Fruit fly (Drosophila melanogaster) whole organism, embryonic: ENCODE measurements around the gene sno.

Experiments
- Ada2b ChIP-seq: fragments of 200-800 bp; sonication (Bioruptor generic); IDR thresholded peaks from 2 replicates; pipeline ENCODE4 v1.3.6; 2022; ENCODE audit warnings: missing biosample characterization, missing genetic modification characterization
- Adf1 ChIP-seq: fragments of 200-800 bp; sonication (Bioruptor generic); IDR thresholded peaks from 2 replicates; pipeline ENCODE4 v1.3.6; 2022; ENCODE audit warnings: missing biosample characterization, missing genetic modification characterization
- Antp ChIP-seq: fragments of 200-800 bp; sonication (Bioruptor generic); optimal IDR thresholded peaks from 3 replicates; lab custom pipeline; 2016; ENCODE audit warnings: missing biosample characterization, missing genetic modification characterization
- CG10147 ChIP-seq: fragments of 200-800 bp; sonication (Bioruptor generic); optimal IDR thresholded peaks from 2 replicates; lab custom pipeline; 2019; ENCODE audit warnings: missing biosample characterization, mild to moderate bottlenecking, missing genetic modification characterization, moderate library complexity
- CG11247 ChIP-seq: fragments of 200-800 bp; sonication (Bioruptor generic); IDR thresholded peaks from 2 replicates; pipeline ENCODE4 v1.3.6; 2022; ENCODE audit warnings: missing biosample characterization, missing genetic modification characterization
- CG14014 ChIP-seq: fragments of 200-800 bp; sonication (Bioruptor generic); IDR thresholded peaks from 2 replicates; pipeline ENCODE4 v1.3.6; 2022; ENCODE audit warnings: missing biosample characterization, missing genetic modification characterization
- CG15479 ChIP-seq: fragments of 200-800 bp; sonication (Bioruptor generic); optimal IDR thresholded peaks from 3 replicates; lab custom pipeline; 2019; ENCODE audit warnings: missing biosample characterization, mild to moderate bottlenecking, missing genetic modification characterization, moderate library complexity
- CG15514 ChIP-seq: fragments of 200-800 bp; sonication (Bioruptor generic); optimal IDR thresholded peaks from 3 replicates; lab custom pipeline; 2017; ENCODE audit warnings: missing biosample characterization, missing genetic modification characterization, mild to moderate bottlenecking, moderate library complexity, missing genetic modification reagents
- CG16863 ChIP-seq: fragments of 200-800 bp; sonication (Bioruptor generic); optimal IDR thresholded peaks from 3 replicates; lab custom pipeline; 2016; ENCODE audit warnings: missing biosample characterization, missing genetic modification characterization
- CG18011 ChIP-seq: fragments of 200-800 bp; sonication (Bioruptor generic); optimal IDR thresholded peaks from 2 replicates; lab custom pipeline; 2017; ENCODE audit warnings: missing biosample characterization, missing genetic modification characterization, mild to moderate bottlenecking, moderate library complexity, missing genotype
- CG2678 ChIP-seq: fragments of 200-800 bp; sonication (Bioruptor generic); optimal IDR thresholded peaks from 3 replicates; lab custom pipeline; 2019; ENCODE audit warnings: missing biosample characterization, mild to moderate bottlenecking, missing genetic modification characterization, moderate library complexity
- CG3847 ChIP-seq: fragments of 200-800 bp; sonication (Bioruptor generic); IDR thresholded peaks from 2 replicates; pipeline ENCODE4 v1.3.6; 2022; ENCODE audit warnings: missing biosample characterization, missing genetic modification characterization
- CG4360 ChIP-seq: fragments of 200-800 bp; sonication (Bioruptor generic); IDR thresholded peaks from 2 replicates; pipeline ENCODE4 v1.3.6; 2022; ENCODE audit warnings: missing biosample characterization, missing genetic modification characterization
- CG8388 ChIP-seq: fragments of 200-800 bp; sonication (Bioruptor generic); optimal IDR thresholded peaks from 2 replicates; lab custom pipeline; 2019; ENCODE audit warnings: missing biosample characterization, mild to moderate bottlenecking, missing genetic modification characterization, moderate library complexity
- Chrac-16 ChIP-seq: fragments of 200-800 bp; sonication (Bioruptor generic); optimal IDR thresholded peaks from 3 replicates; lab custom pipeline; 2016; ENCODE audit warnings: missing biosample characterization, missing genetic modification characterization
- Dfd ChIP-seq, 2 experiments: fragments of >200 bp; optimal IDR thresholded peaks; 2 replicates each; lab custom pipeline; 2017; ENCODE audit warnings: missing biosample characterization in 2 of 2, missing genetic modification characterization in 2 of 2
- Dip3 ChIP-seq: fragments of 200-800 bp; sonication (Bioruptor generic); optimal IDR thresholded peaks from 3 replicates; lab custom pipeline; 2016; ENCODE audit warnings: missing biosample characterization, missing genetic modification characterization
- Dll ChIP-seq: fragments of 200-800 bp; sonication (Bioruptor generic); IDR thresholded peaks from 4 replicates; pipeline ENCODE4 v1.3.6; 2022; ENCODE audit warnings: missing biosample characterization, missing genetic modification characterization; ENCODE audit not compliant: partially characterized antibody
- Hmx ChIP-seq: fragments of 200-800 bp; sonication (Bioruptor generic); optimal IDR thresholded peaks from 2 replicates; lab custom pipeline; 2016; ENCODE audit warnings: missing biosample characterization, missing genetic modification characterization
- Opbp ChIP-seq: fragments of 200-800 bp; sonication (Bioruptor generic); IDR thresholded peaks from 3 replicates; pipeline ENCODE4 v1.3.6; 2022; ENCODE audit warnings: missing biosample characterization, missing genetic modification characterization; ENCODE audit not compliant: partially characterized antibody
- PHDP ChIP-seq: fragments of 200-800 bp; sonication (Bioruptor generic); optimal IDR thresholded peaks from 3 replicates; lab custom pipeline; 2018; ENCODE audit warnings: missing biosample characterization, mild to moderate bottlenecking, missing genetic modification characterization, moderate library complexity
- Poxn ChIP-seq: fragments of 200-800 bp; sonication (Bioruptor generic); IDR thresholded peaks from 2 replicates; pipeline ENCODE4 v1.3.6; 2022; ENCODE audit warnings: missing biosample characterization, missing genetic modification characterization
- Ravus ChIP-seq: fragments of 200-800 bp; sonication (Bioruptor generic); IDR thresholded peaks from 2 replicates; pipeline ENCODE4 v1.3.6; 2022; ENCODE audit warnings: missing biosample characterization, missing genetic modification characterization
- Taf1 ChIP-seq: fragments of 200-800 bp; sonication (Bioruptor generic); IDR thresholded peaks from 2 replicates; pipeline ENCODE4 v1.3.6; 2022; ENCODE audit warnings: missing biosample characterization, missing genetic modification characterization
- Trl ChIP-seq, 3 experiments: fragments of >200 bp in 2 of 3; fragments of 200-800 bp in 1 of 3; sonication (Bioruptor generic) in 1 of 3; optimal IDR thresholded peaks; 2 replicates in 1 of 3; 3 replicates in 2 of 3; lab custom pipeline; 2016 to 2017; ENCODE audit warnings: missing biosample characterization in 1 of 3, missing genetic modification characterization in 1 of 3
- Usf ChIP-seq: fragments of 200-800 bp; sonication (Bioruptor generic); optimal IDR thresholded peaks from 2 replicates; lab custom pipeline; 2017; ENCODE audit warnings: missing genotype, missing biosample characterization, missing genetic modification characterization
- Vsx1 ChIP-seq: fragments of 200-800 bp; sonication (Bioruptor generic); optimal IDR thresholded peaks from 2 replicates; lab custom pipeline; 2017; ENCODE audit warnings: missing biosample characterization, mild to moderate bottlenecking, missing genetic modification characterization, missing genetic modification reagents
- cad ChIP-seq: fragments of >200 bp; optimal IDR thresholded peaks from 2 replicates; lab custom pipeline; 2017; ENCODE audit warnings: missing biosample characterization, missing genetic modification characterization
- corto ChIP-seq: fragments of 200-800 bp; sonication (Bioruptor generic); optimal IDR thresholded peaks from 2 replicates; lab custom pipeline; 2016; ENCODE audit warnings: missing biosample characterization, mild to moderate bottlenecking, missing genetic modification characterization, moderate library complexity
- cwo ChIP-seq: fragments of 200-800 bp; sonication (Bioruptor generic); optimal IDR thresholded peaks from 3 replicates; lab custom pipeline; 2017; ENCODE audit warnings: missing biosample characterization, missing genetic modification characterization, mild to moderate bottlenecking, moderate library complexity, missing genetic modification reagents
- gfzf ChIP-seq: fragments of 200-800 bp; sonication (Bioruptor generic); optimal IDR thresholded peaks from 2 replicates; lab custom pipeline; 2016; ENCODE audit warnings: missing biosample characterization, mild to moderate bottlenecking, missing genetic modification characterization, moderate library complexity
- gsb ChIP-seq: fragments of 200-800 bp; sonication (Bioruptor generic); IDR thresholded peaks from 2 replicates; pipeline ENCODE4 v1.3.6; 2022; ENCODE audit warnings: missing biosample characterization, missing genetic modification characterization
- gt ChIP-seq: fragments of 200-800 bp; sonication (Bioruptor generic); IDR thresholded peaks from 2 replicates; pipeline ENCODE4 v1.3.6; 2022; ENCODE audit warnings: missing biosample characterization, missing genetic modification characterization
- jigr1 ChIP-seq: fragments of 200-800 bp; sonication (Bioruptor generic); IDR thresholded peaks from 3 replicates; pipeline ENCODE4 v1.3.6; 2022; ENCODE audit warnings: missing biosample characterization, missing genetic modification characterization
- lbe ChIP-seq: fragments of 200-800 bp; sonication (Bioruptor generic); optimal IDR thresholded peaks from 2 replicates; lab custom pipeline; 2016; ENCODE audit warnings: missing biosample characterization, mild to moderate bottlenecking, missing genetic modification characterization
- nom ChIP-seq: fragments of 200-800 bp; sonication (Bioruptor generic); optimal IDR thresholded peaks from 2 replicates; lab custom pipeline; 2017; ENCODE audit warnings: missing biosample characterization, missing genetic modification characterization, mild to moderate bottlenecking, moderate library complexity, missing genetic modification reagents
- oc ChIP-seq: fragments of 200-800 bp; sonication (Bioruptor generic); optimal IDR thresholded peaks from 2 replicates; lab custom pipeline; 2018; ENCODE audit warnings: missing biosample characterization, mild to moderate bottlenecking, missing genetic modification characterization, moderate library complexity
- otp ChIP-seq: fragments of 200-800 bp; sonication (Bioruptor generic); IDR thresholded peaks from 3 replicates; pipeline ENCODE4, ENCODE4 v1.3.6; 2022; ENCODE audit warnings: missing biosample characterization, missing genetic modification characterization
- psq ChIP-seq: fragments of 200-800 bp; sonication (Bioruptor generic); optimal IDR thresholded peaks from 2 replicates; lab custom pipeline; 2017; ENCODE audit warnings: missing biosample characterization, missing genetic modification characterization
- row ChIP-seq: fragments of 200-800 bp; sonication (Bioruptor generic); IDR thresholded peaks from 3 replicates; pipeline ENCODE4 v1.3.6; 2022; ENCODE audit warnings: missing biosample characterization, missing genetic modification characterization
- sc ChIP-seq, 3 experiments: fragments of >200 bp in 2 of 3; fragments of 200-800 bp in 1 of 3; sonication (Bioruptor generic) in 1 of 3; optimal IDR thresholded peaks; 2 replicates in 2 of 3; 3 replicates in 1 of 3; lab custom pipeline; 2017; ENCODE audit warnings: mild to moderate bottlenecking in 1 of 3, missing biosample characterization in 1 of 3, missing genetic modification characterization in 1 of 3, missing genetic modification reagents in 1 of 3
- sd ChIP-seq: fragments of 200-800 bp; sonication (Bioruptor generic); optimal IDR thresholded peaks from 3 replicates; lab custom pipeline; 2018; ENCODE audit warnings: missing biosample characterization, mild to moderate bottlenecking, missing genetic modification characterization, moderate library complexity
- sr ChIP-seq: fragments of 200-800 bp; sonication (Bioruptor generic); IDR thresholded peaks from 3 replicates; pipeline ENCODE4 v1.3.6; 2022; ENCODE audit warnings: missing biosample characterization, missing genetic modification characterization
- twi ChIP-seq: fragments of 200-800 bp; optimal IDR thresholded peaks from 2 replicates; lab custom pipeline; 2019; ENCODE audit warnings: missing biosample characterization, mild to moderate bottlenecking, missing genetic modification characterization, moderate library complexity
- vfl ChIP-seq: fragments of 200-800 bp; sonication (Bioruptor generic); optimal IDR thresholded peaks from 2 replicates; lab custom pipeline; 2016; ENCODE audit warnings: missing biosample characterization, missing genetic modification characterization
- wdn ChIP-seq: fragments of 200-800 bp; sonication (Bioruptor generic); IDR thresholded peaks from 2 replicates; pipeline ENCODE4 v1.3.6; 2022; ENCODE audit warnings: missing biosample characterization, missing genetic modification characterization
- wek ChIP-seq: fragments of 200-800 bp; sonication (Bioruptor generic); optimal IDR thresholded peaks from 3 replicates; lab custom pipeline; 2018; ENCODE audit warnings: missing biosample characterization, mild to moderate bottlenecking, missing genetic modification characterization, moderate library complexity
- zen ChIP-seq: fragments of 200-800 bp; sonication (Bioruptor generic); optimal IDR thresholded peaks from 3 replicates; lab custom pipeline; 2018; ENCODE audit warnings: missing biosample characterization, mild to moderate bottlenecking, missing genetic modification characterization, moderate library complexity
- zf30C ChIP-seq: fragments of 200-800 bp; sonication (Bioruptor generic); optimal IDR thresholded peaks from 3 replicates; lab custom pipeline; 2018; ENCODE audit warnings: missing biosample characterization, mild to moderate bottlenecking, missing genetic modification characterization

Gene sno

DNA sequence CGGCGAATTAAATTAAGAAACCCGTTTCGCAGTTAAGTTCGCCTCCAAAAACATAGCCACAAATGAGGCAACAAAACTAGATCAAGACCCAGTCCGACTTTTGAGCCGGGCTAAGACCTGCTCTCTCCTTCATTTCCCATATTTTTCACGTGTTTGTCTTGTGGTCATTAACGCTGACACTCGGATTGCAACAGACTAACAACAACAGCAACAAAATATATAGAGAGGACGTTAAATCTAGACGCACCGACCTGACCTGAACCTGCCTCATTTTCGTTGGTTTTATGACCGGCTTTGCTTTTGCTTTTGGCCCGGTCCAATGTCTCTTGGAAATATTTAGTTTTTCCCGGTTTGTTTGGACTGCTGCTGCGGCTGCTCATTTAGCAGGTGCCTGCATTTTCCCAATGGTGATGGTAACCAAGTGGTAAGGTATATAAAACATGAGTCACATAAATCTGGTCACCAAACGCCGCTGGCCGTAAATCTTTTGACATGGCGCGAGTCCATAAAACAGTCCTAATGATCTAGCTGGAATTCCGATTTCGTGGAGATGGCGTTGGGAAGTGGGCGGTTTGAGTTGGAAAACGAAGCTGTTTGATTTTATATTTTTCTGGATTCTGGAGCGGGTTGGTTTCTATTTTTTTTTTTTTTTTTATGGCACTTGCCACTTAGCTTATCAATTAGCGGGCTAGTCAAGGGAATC, 16.2 kb upstream of the sno start:
- TF ChIP-seq CG4360 (GFP tag; lab: Robert Waterston, UW): peak; percentile 17; the same call in 1 of the 2 replicates
- TF ChIP-seq CG8388: no peak
- no peak for TF ChIP-seq twi (tag; lab: Kevin White, UChicago)
- TF ChIP-seq jigr1: no peak
- TF ChIP-seq Usf (GFP tag; lab: Kevin White, UChicago): no peak
- no peak for TF ChIP-seq Taf1 (GFP tag; lab: Robert Waterston, UW)
- peak; percentile 44 for TF ChIP-seq sd (tag; lab: Kevin White, UChicago)
- TF ChIP-seq cwo (GFP tag; lab: Kevin White, UChicago): no peak
- TF ChIP-seq CG3847: no peak
- TF ChIP-seq Adf1 (GFP tag; lab: Robert Waterston, UW): no peak
- no peak for TF ChIP-seq gt
- TF ChIP-seq CG15479 (GFP tag; lab: Kevin White, UChicago): peak; percentile 74
- TF ChIP-seq vfl: no peak
- no peak for TF ChIP-seq Dip3 (GFP tag; lab: Kevin White, UChicago)
- no peak for TF ChIP-seq CG16863
- no peak for TF ChIP-seq CG15514 (GFP tag; lab: Kevin White, UChicago)
- TF ChIP-seq CG14014 (GFP tag; lab: Robert Waterston, UW): no peak
- TF ChIP-seq psq: no peak
- TF ChIP-seq CG10147 (GFP tag; lab: Kevin White, UChicago): no peak
- TF ChIP-seq Opbp (GFP tag; lab: Robert Waterston, UW): no peak
- TF ChIP-seq Antp (GFP tag; lab: Kevin White, UChicago): no peak
- no peak for TF ChIP-seq corto (GFP tag; lab: Kevin White, UChicago)
- TF ChIP-seq PHDP (tag; lab: Kevin White, UChicago): no peak
- TF ChIP-seq Trl (optimal IDR thresholded peaks at IDR 0.05; lab: Kevin White, UChicago): no peak
- no peak for TF ChIP-seq Trl (GFP tag; optimal IDR thresholded peaks at IDR 0.05; lab: Kevin White, UChicago)
- no peak for TF ChIP-seq sr (GFP tag; lab: Robert Waterston, UW)
- no peak for TF ChIP-seq Hmx
- TF ChIP-seq Vsx1 (GFP tag; lab: Kevin White, UChicago): no peak
- no peak for TF ChIP-seq lbe (GFP tag; lab: Kevin White, UChicago)
- TF ChIP-seq nom (GFP tag; lab: Kevin White, UChicago): no peak
- peak; percentile 89 for TF ChIP-seq cad (GFP tag; lab: Kevin White, UChicago)
- no peak for TF ChIP-seq CG11247
- TF ChIP-seq Ada2b (GFP tag; lab: Robert Waterston, UW): no peak
- no peak for TF ChIP-seq Dll (GFP tag; lab: Robert Waterston, UW)
- peak; percentile 92 for TF ChIP-seq zen (tag; lab: Kevin White, UChicago)
- no peak for TF ChIP-seq Ravus (GFP tag; lab: Robert Waterston, UW)
- TF ChIP-seq CG2678 (tag; lab: Kevin White, UChicago): no peak
- TF ChIP-seq oc: peak; percentile 32
- no peak for TF ChIP-seq Poxn (GFP tag; lab: Robert Waterston, UW)
- no peak for TF ChIP-seq zf30C (GFP tag; lab: Kevin White, UChicago)
- no peak for TF ChIP-seq wek
- no peak for TF ChIP-seq gfzf (GFP tag; lab: Kevin White, UChicago)
- no peak for TF ChIP-seq Dfd (GFP tag; optimal IDR thresholded peaks at IDR 0.05; lab: Kevin White, UChicago)
- no peak for TF ChIP-seq CG18011 (GFP tag; lab: Kevin White, UChicago)
- TF ChIP-seq Chrac-16 (GFP tag; lab: Kevin White, UChicago): no peak
- TF ChIP-seq row: no peak
- no peak for TF ChIP-seq gsb (GFP tag; lab: Robert Waterston, UW)
- no peak for TF ChIP-seq wdn
- no peak for TF ChIP-seq sc (optimal IDR thresholded peaks at IDR 0.05; lab: Kevin White, UChicago)
- TF ChIP-seq sc (GFP tag; optimal IDR thresholded peaks at IDR 0.05; lab: Kevin White, UChicago): no peak
- TF ChIP-seq otp (GFP tag; lab: Robert Waterston, UW): no peak
